Worm (Caenorhabditis elegans) whole organism, mixed stage, embryonic: Measurements from ENCODE around the gene atg-16.2.

Experiments
- M03D4.4 ChIP-seq: sonication (generic microtip); optimal IDR thresholded peaks from 2 replicates; lab custom pipeline; 2017; ENCODE audit warnings: mild to moderate bottlenecking, missing genetic modification characterization, missing compliant biosample characterization
- bed-3 ChIP-seq: fragments of 200-800 bp; sonication (Bioruptor generic); optimal IDR thresholded peaks from 3 replicates; lab custom pipeline; 2018; ENCODE audit warnings: mild to moderate bottlenecking, missing genetic modification characterization, moderate library complexity, missing compliant biosample characterization
- blmp-1 ChIP-seq: fragments of 150-350 bp; optimal IDR thresholded peaks from 2 replicates; lab custom pipeline; 2014; ENCODE audit warnings: missing biosample characterization, missing genetic modification characterization
- ceh-39 ChIP-seq: fragments of 150-350 bp; optimal IDR thresholded peaks from 2 replicates; lab custom pipeline; 2014; ENCODE audit warnings: missing biosample characterization, missing genetic modification characterization
- ceh-83 ChIP-seq: fragments of 200-800 bp; sonication (Bioruptor generic); optimal IDR thresholded peaks from 2 replicates; lab custom pipeline; 2018; ENCODE audit warnings: mild to moderate bottlenecking, missing genetic modification characterization, missing compliant biosample characterization
- ces-1 ChIP-seq: fragments of 150-350 bp; optimal IDR thresholded peaks from 2 replicates; lab custom pipeline; 2014; ENCODE audit warnings: missing biosample characterization, missing genetic modification reagents, missing genetic modification characterization
- cnd-1 ChIP-seq: fragments of 200-800 bp; sonication (Bioruptor generic); optimal IDR thresholded peaks from 2 replicates; lab custom pipeline; 2018; ENCODE audit warnings: mild to moderate bottlenecking, missing genetic modification characterization, missing compliant biosample characterization
- drap-1 ChIP-seq: fragments of 200-800 bp; sonication (Bioruptor generic); optimal IDR thresholded peaks from 3 replicates; lab custom pipeline; 2018; ENCODE audit warnings: mild to moderate bottlenecking, missing genetic modification characterization, missing compliant biosample characterization
- elt-1 ChIP-seq: sonication (generic microtip); optimal IDR thresholded peaks from 2 replicates; lab custom pipeline; 2017; ENCODE audit warnings: missing genetic modification characterization, mild to moderate bottlenecking, missing compliant biosample characterization, antibody characterized with exemption, moderate library complexity, borderline replicate concordance; ENCODE audit not compliant: insufficient read depth
- elt-3 ChIP-seq: fragments of 150-350 bp; optimal IDR thresholded peaks from 2 replicates; lab custom pipeline; 2014; ENCODE audit warnings: missing biosample characterization, missing genetic modification characterization
- flh-1 ChIP-seq: fragments of 200-800 bp; sonication (Bioruptor generic); optimal IDR thresholded peaks from 2 replicates; lab custom pipeline; 2018; ENCODE audit warnings: mild to moderate bottlenecking, missing genetic modification characterization, moderate library complexity, missing compliant biosample characterization
- ham-2 ChIP-seq: fragments of 200-800 bp; sonication (Bioruptor generic); optimal IDR thresholded peaks from 2 replicates; lab custom pipeline; 2018; ENCODE audit warnings: mild to moderate bottlenecking, missing genetic modification characterization, missing compliant biosample characterization
- hlh-1 ChIP-seq: fragments of 150-350 bp; optimal IDR thresholded peaks from 2 replicates; lab custom pipeline; 2014; ENCODE audit warnings: missing biosample characterization, missing genetic modification reagents, missing genetic modification characterization
- lin-13 ChIP-seq: fragments of 150-350 bp; optimal IDR thresholded peaks from 2 replicates; lab custom pipeline; 2014; ENCODE audit warnings: missing biosample characterization, missing genetic modification characterization
- lin-32 ChIP-seq: fragments of 200-800 bp; sonication (Bioruptor generic); optimal IDR thresholded peaks from 2 replicates; lab custom pipeline; 2018; ENCODE audit warnings: mild to moderate bottlenecking, missing genetic modification characterization, missing compliant biosample characterization
- lsy-2 ChIP-seq: fragments of 150-350 bp; optimal IDR thresholded peaks from 2 replicates; lab custom pipeline; 2014; ENCODE audit warnings: missing biosample characterization, missing genetic modification characterization
- mab-5 ChIP-seq: fragments of 150-350 bp; optimal IDR thresholded peaks from 2 replicates; lab custom pipeline; 2014; ENCODE audit warnings: missing biosample characterization, missing genetic modification characterization
- mep-1 ChIP-seq: fragments of 150-350 bp; optimal IDR thresholded peaks from 2 replicates; lab custom pipeline; 2017; ENCODE audit warnings: missing biosample characterization, missing genetic modification reagents, missing genetic modification characterization, inconsistent platforms
- mls-2 ChIP-seq: sonication (generic microtip); optimal IDR thresholded peaks from 2 replicates; lab custom pipeline; 2016; ENCODE audit warnings: mild to moderate bottlenecking, missing genetic modification characterization, moderate library complexity, missing compliant biosample characterization
- nhr-12 ChIP-seq: fragments of 150-350 bp; optimal IDR thresholded peaks from 2 replicates; lab custom pipeline; 2014; ENCODE audit warnings: missing biosample characterization, missing genetic modification characterization
- nhr-2 ChIP-seq: fragments of 150-350 bp; optimal IDR thresholded peaks from 2 replicates; lab custom pipeline; 2014; ENCODE audit warnings: missing biosample characterization, missing genetic modification characterization
- nhr-237 ChIP-seq: fragments of 150-350 bp; optimal IDR thresholded peaks from 2 replicates; lab custom pipeline; 2014; ENCODE audit warnings: missing biosample characterization, missing genetic modification characterization
- nhr-28 ChIP-seq: fragments of 150-350 bp; optimal IDR thresholded peaks from 2 replicates; lab custom pipeline; 2014; ENCODE audit warnings: missing biosample characterization, missing genetic modification characterization
- nhr-76 ChIP-seq: sonication (generic microtip); optimal IDR thresholded peaks from 2 replicates; lab custom pipeline; 2017; ENCODE audit warnings: missing biosample characterization, missing genetic modification characterization
- pha-4 ChIP-seq: fragments of 150-350 bp; optimal IDR thresholded peaks from 2 replicates; lab custom pipeline; 2018; ENCODE audit warnings: missing biosample characterization, missing genetic modification reagents, missing genetic modification characterization
- sem-2 ChIP-seq: fragments of 200-800 bp; sonication (Bioruptor generic); optimal IDR thresholded peaks from 2 replicates; lab custom pipeline; 2018; ENCODE audit warnings: mild to moderate bottlenecking, missing genetic modification characterization, missing compliant biosample characterization
- snpc-4 ChIP-seq: fragments of 150-350 bp; optimal IDR thresholded peaks from 2 replicates; lab custom pipeline; 2014; ENCODE audit warnings: missing biosample characterization, missing genetic modification characterization
- sptf-1 ChIP-seq: sonication (generic microtip); optimal IDR thresholded peaks from 2 replicates; lab custom pipeline; 2017; ENCODE audit warnings: mild to moderate bottlenecking, missing genetic modification characterization, moderate library complexity, missing compliant biosample characterization
- tbx-8 ChIP-seq: fragments of 200-800 bp; sonication (Bioruptor generic); optimal IDR thresholded peaks from 2 replicates; lab custom pipeline; 2018; ENCODE audit warnings: mild to moderate bottlenecking, missing genetic modification characterization, moderate library complexity, missing compliant biosample characterization
- unc-120 ChIP-seq: sonication (generic microtip); optimal IDR thresholded peaks from 2 replicates; lab custom pipeline; 2017; ENCODE audit warnings: missing genetic modification characterization, missing compliant biosample characterization; ENCODE audit not compliant: poor library complexity, severe bottlenecking
- unc-39 ChIP-seq: fragments of 150-350 bp; optimal IDR thresholded peaks from 2 replicates; lab custom pipeline; 2014; ENCODE audit warnings: missing biosample characterization, missing genetic modification characterization
- unc-62 ChIP-seq: fragments of 150-350 bp; optimal IDR thresholded peaks from 2 replicates; lab custom pipeline; 2014; ENCODE audit warnings: missing biosample characterization, missing genetic modification reagents, missing genetic modification characterization
- zip-8 ChIP-seq: fragments of 150-350 bp; optimal IDR thresholded peaks from 2 replicates; lab custom pipeline; 2014; ENCODE audit warnings: missing biosample characterization, missing genetic modification characterization
- ztf-11 ChIP-seq: fragments of 150-350 bp; optimal IDR thresholded peaks from 2 replicates; lab custom pipeline; 2014; ENCODE audit warnings: missing biosample characterization, missing genetic modification characterization

atg-16.2 gene

DNA sequence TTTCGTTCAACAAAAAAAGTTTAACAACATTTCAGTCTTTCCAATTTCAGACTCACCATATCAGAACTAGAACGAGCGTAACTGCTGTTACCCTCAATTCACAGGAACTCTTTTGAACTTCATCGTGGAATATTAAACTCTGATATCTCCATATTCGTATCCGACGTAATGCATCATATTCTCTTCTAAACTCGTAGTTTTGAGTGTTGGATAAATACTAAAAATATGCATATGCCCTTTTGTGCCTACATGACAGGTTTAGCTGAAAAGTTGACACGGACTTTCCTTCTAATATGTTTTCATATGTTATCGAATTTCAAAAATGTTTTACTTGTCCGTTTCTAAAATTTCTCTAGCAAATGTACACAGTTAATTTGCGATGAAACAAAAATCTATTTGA is 45.9 kb upstream of the atg-16.2 start, which contains the start of gene twk-49:
Gene twk-49 (minus strand): TSS at position 101 of the 400 bp plus-strand sequence.
- TF ChIP-seq ztf-11 (tag; lab: Kevin White, UChicago) (no peak), nhr-28 (tag; lab: Kevin White, UChicago) (no peak), elt-1 (tag; lab: Kevin White, UChicago) (no peak), ceh-83 (no peak), tbx-8 (no peak), sem-2 (GFP tag; lab: Kevin White, UChicago) (no peak), ces-1 (GFP tag; lab: Kevin White, UChicago) (no peak)

- TF ChIP-seq ham-2 (GFP tag; lab: Kevin White, UChicago) (no peak), lin-13 (tag; lab: Kevin White, UChicago) (no peak), bed-3 (GFP tag; lab: Kevin White, UChicago) (no peak), ceh-39 (tag; lab: Kevin White, UChicago) (no peak), ces-1 (GFP tag; lab: Kevin White, UChicago) (peak; percentile 52)
Observed at ce11 chrII:6498609-6499008, 45.4 kb upstream of the atg-16.2 start.

DNA sequence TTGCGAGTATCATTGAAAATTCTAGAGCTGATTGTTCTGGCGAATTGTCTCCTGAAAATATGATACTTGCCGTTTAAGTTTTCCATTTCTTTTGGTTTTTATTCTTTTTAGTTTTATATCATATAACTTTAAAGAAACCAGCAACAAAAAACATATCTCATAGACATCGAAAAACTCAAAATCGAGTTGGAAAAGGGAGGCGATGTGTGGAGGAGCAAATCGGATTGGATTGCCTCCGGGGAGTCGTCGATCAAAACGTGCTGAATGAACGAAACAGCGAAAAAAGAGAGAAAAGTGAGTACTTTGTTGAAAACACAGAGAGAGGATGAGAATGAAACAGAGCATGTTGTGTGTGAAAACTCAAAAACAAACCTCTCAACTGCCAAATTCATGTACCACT is 43.9 kb upstream of the atg-16.2 start:
- TF ChIP-seq nhr-12 (tag; lab: Kevin White, UChicago) (no peak), ham-2 (GFP tag; lab: Kevin White, UChicago) (no peak), ces-1 (GFP tag; lab: Kevin White, UChicago) (peak; percentile 34)

DNA sequence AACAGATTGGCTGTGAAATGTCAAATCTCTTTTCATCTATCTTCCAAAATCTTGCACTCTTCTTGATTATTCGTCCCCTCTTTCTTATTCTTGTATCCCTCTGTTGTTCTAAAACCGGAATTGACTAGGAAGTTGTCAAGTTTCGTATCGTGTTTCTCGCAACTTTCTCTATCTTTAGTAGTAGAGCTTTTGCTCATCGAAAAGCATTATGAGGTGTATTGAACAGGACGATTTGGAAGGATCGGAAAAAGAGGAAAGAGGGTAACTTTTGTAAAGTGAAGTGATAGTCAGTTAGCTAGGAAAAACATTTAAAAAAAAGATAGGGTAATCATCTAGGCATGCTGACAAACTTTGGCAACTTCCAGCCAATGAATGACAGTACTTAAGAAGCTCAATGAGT is 43.3 kb upstream of the atg-16.2 start:
- TF ChIP-seq zip-8 (no peak), elt-3 (tag; lab: Kevin White, UChicago) (no peak), lin-13 (tag; lab: Kevin White, UChicago) (no peak), snpc-4 (tag; lab: Kevin White, UChicago) (no peak), ceh-83 (no peak), ztf-11 (tag; lab: Kevin White, UChicago) (no peak), flh-1 (no peak)

DNA sequence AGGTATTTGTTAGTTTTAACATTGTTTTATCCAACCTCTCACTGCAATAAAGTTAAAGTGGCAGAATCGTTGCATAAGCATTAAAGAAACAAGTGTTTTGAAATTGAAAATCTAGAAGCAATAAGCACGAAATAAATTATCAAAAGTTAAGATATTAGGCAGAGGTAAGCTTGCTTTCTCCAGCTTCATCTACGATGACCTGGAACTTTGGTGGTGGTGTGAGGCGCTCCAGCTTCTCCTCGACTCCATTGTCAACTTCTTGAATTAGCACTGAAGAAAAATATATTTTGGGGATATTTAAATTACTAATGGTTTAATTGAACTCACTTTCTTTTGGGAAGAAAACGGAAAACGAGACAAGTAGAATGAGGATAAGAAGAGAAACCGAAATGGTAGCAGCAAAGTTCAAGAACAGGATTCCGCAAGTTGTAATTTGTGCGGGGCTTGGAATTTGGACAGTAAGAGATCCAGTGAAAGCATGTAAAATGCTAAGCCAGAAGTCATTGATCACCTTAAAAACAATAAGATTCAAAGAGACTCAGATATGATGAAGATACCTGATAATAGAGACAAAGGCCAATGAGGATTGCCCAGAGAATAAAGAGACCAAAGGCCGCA is 40.6 kb upstream of the atg-16.2 start:
- TF ChIP-seq flh-1, result no peak
- no peak for TF ChIP-seq M03D4.4
- TF ChIP-seq mls-2, result no peak
- no peak for TF ChIP-seq blmp-1 (tag; lab: Kevin White, UChicago)
- no peak for TF ChIP-seq unc-120 (tag; lab: Kevin White, UChicago)
- TF ChIP-seq nhr-12 (tag; lab: Kevin White, UChicago), result no peak
- TF ChIP-seq ceh-83, result no peak

DNA sequence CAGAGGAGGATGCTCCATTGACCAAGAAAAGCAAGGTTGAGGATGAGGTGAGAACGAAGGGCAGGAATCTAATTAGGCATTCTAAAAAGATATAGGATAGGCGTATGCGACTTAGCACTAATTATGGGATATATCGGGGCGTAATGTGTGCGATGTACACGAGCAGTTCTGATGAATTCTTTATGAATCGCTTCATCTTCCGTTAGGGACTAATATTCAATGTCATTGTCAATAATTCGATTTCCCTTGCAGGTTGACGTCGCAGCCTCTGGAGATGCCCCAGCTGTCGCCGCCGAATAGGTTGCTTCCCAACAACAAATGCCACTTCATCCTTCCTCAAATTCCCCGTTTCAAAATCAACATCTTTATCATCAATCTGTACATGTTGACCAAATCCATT is 39.9 kb upstream of the atg-16.2 start:
- TF ChIP-seq unc-39 (tag; lab: Kevin White, UChicago) (no peak), ces-1 (GFP tag; lab: Kevin White, UChicago) (peak; percentile 90)
- TF ChIP-seq, all 35 proteins: peak for 1

DNA sequence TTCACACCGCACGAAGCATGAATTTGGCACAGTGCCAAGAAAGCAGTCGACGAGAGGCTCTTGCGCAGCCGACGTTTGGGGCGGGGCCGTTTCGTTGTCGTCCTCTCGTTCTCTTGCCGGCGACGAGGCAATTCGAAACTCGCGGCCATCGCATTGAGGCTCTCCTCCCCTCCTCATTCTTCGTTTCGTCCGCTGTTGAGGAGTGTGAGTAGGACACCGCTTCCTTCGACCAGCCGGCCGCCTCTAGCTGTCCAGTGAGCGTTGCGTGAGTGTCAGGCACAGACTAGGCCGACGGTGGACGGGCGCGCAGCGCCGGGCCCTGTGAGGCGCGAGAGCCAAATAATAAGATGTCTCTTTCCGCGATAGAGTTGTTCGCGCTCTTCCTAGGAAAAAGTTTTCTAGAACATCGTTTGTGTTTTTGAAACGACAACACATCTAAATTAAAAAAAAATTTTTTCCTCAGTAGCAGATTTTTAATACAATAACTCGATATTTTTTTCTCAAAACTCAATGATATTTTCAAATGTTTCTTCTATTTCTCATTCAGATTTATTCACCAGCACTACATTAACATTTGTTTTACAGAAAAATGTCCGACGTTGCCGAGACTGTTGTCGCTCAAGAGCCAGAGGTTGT is 38.7 kb upstream of the atg-16.2 start, which contains the start of the genes T28D9.11 and T28D9.1:
Gene T28D9.11 (minus strand): TSS at position 177 of the 636 bp plus-strand sequence.
Gene T28D9.1 (plus strand): TSS at position 586 of the 636 bp plus-strand sequence.
- TF ChIP-seq cnd-1 (tag; lab: Kevin White, UChicago), result peak; percentile 75
- TF ChIP-seq drap-1, result peak; percentile 48
- TF ChIP-seq ceh-83, result no peak
- peak; percentile 64 for TF ChIP-seq sptf-1 (tag; lab: Kevin White, UChicago)
- no peak for TF ChIP-seq mab-5 (tag; lab: Kevin White, UChicago)
- no peak for TF ChIP-seq unc-62
- no peak for TF ChIP-seq elt-3 (tag; lab: Kevin White, UChicago)
- no peak for TF ChIP-seq blmp-1 (tag; lab: Kevin White, UChicago)
- no peak for TF ChIP-seq nhr-28 (tag; lab: Kevin White, UChicago)
- TF ChIP-seq unc-39 (tag; lab: Kevin White, UChicago), result no peak
- TF ChIP-seq nhr-2 (tag; lab: Kevin White, UChicago), result no peak
- TF ChIP-seq lin-13 (tag; lab: Kevin White, UChicago), result no peak
- TF ChIP-seq hlh-1 (tag; lab: Kevin White, UChicago), result peak; percentile 29
- peak; percentile 67 for TF ChIP-seq mls-2
- no peak for TF ChIP-seq nhr-237 (tag; lab: Kevin White, UChicago)
- no peak for TF ChIP-seq nhr-12 (tag; lab: Kevin White, UChicago)
- no peak for TF ChIP-seq flh-1
- no peak for TF ChIP-seq sem-2 (GFP tag; lab: Kevin White, UChicago)
- TF ChIP-seq nhr-76 (tag; lab: Kevin White, UChicago), result no peak
- no peak for TF ChIP-seq lsy-2
- TF ChIP-seq mep-1 (tag; lab: Kevin White, UChicago), result no peak
- TF ChIP-seq pha-4, result no peak
- peak; percentile 37 for TF ChIP-seq unc-120 (tag; lab: Kevin White, UChicago)
- TF ChIP-seq elt-1 (tag; lab: Kevin White, UChicago), result no peak
- no peak for TF ChIP-seq ceh-39 (tag; lab: Kevin White, UChicago)
- no peak for TF ChIP-seq bed-3 (GFP tag; lab: Kevin White, UChicago)
- peak; percentile 58 for TF ChIP-seq ham-2 (GFP tag; lab: Kevin White, UChicago)
- TF ChIP-seq lin-32 (GFP tag; lab: Kevin White, UChicago), result peak; percentile 31
- peak; percentile 74 for TF ChIP-seq M03D4.4
- no peak for TF ChIP-seq snpc-4 (tag; lab: Kevin White, UChicago)
